Fruit fly (Drosophila melanogaster): ENCODE data around the gene CG2100.

The CG2100 gene

dm6 chr3R:5736305-5736869 lies at the start of gene CG2100, which contains the start of gene CG1236:
TSS of gene CG2100 (minus strand) at chr3R:5736355.
TSS of gene CG1236 (plus strand) at chr3R:5736748.
- TF ChIP-seq CG13894 (tag; optimal IDR thresholded peaks at IDR 0.05) (no peak), gem (tag; optimal IDR thresholded peaks at IDR 0.05) (peak; percentile 95), CG11723 (GFP tag; optimal IDR thresholded peaks at IDR 0.05) (peak; percentile 76), CG16815 (GFP tag; optimal IDR thresholded peaks at IDR 0.05) (peak; percentile 80), zfh1 (GFP tag; IDR thresholded peaks at IDR 0.05) (peak; percentile 71; the same call in 2 of the 3 replicates), tin (GFP tag; optimal IDR thresholded peaks at IDR 0.05) (peak; percentile 82), ham (GFP tag; IDR thresholded peaks at IDR 0.05) (no peak), CG2120 (GFP tag; optimal IDR thresholded peaks at IDR 0.05) (peak; percentile 72), Rx (GFP tag; IDR thresholded peaks at IDR 0.05) (0 out of 2 replicates have a peak, but pooled peaks have one; percentile 49), caup (GFP tag; optimal IDR thresholded peaks at IDR 0.05; ENCODE audit: severe bottlenecking) (peak; percentile 88), C15 (GFP tag; IDR thresholded peaks at IDR 0.05) (0 out of 3 replicates have a peak, but pooled peaks have one; percentile 29), zfh2 (GFP tag; optimal IDR thresholded peaks at IDR 0.05) (peak; percentile 30), tap (tag; optimal IDR thresholded peaks at IDR 0.05) (peak; percentile 81), gcm (GFP tag; optimal IDR thresholded peaks at IDR 0.05) (peak; percentile 89), vnd (GFP tag; IDR thresholded peaks at IDR 0.05; ENCODE audit: partially characterized antibody) (no peak), jing (GFP tag; optimal IDR thresholded peaks at IDR 0.05) (peak; percentile 52), CG18764 (GFP tag; optimal IDR thresholded peaks at IDR 0.05) (peak; percentile 64), CG12299 (tag; optimal IDR thresholded peaks at IDR 0.05) (peak; percentile 63), luna (GFP tag; optimal IDR thresholded peaks at IDR 0.05) (no peak), Lim3 (GFP tag; IDR thresholded peaks at IDR 0.05) (no peak), ERR (GFP tag; optimal IDR thresholded peaks at IDR 0.05) (no peak), sens-2 (GFP tag; IDR thresholded peaks at IDR 0.05) (no peak; the same call in 1 of the 2 replicates), vvl (GFP tag; IDR thresholded peaks at IDR 0.05) (peak; percentile 76; the same call in 1 of the 2 replicates), bbx (GFP tag; IDR thresholded peaks at IDR 0.05; ENCODE audit: partially characterized antibody) (no peak), ci (GFP tag; IDR thresholded peaks at IDR 0.05) (no peak; the same call in 2 of the 3 replicates), CG30403 (GFP tag; optimal IDR thresholded peaks at IDR 0.05) (peak; percentile 84), CG14965 (GFP tag; optimal IDR thresholded peaks at IDR 0.05; ENCODE audit: borderline replicate concordance) (no peak), gcm2 (GFP tag; optimal IDR thresholded peaks at IDR 0.05) (peak; percentile 13), CG4730 (GFP tag; IDR thresholded peaks at IDR 0.05) (peak; percentile 66), MTF-1 (GFP tag; optimal IDR thresholded peaks at IDR 0.05; ENCODE audit: borderline replicate concordance) (peak; percentile 1), Vsx1 (GFP tag; optimal IDR thresholded peaks at IDR 0.05) (no peak), CG43689 (GFP tag; IDR thresholded peaks at IDR 0.05) (no peak), pum (GFP tag; optimal IDR thresholded peaks at IDR 0.05) (peak; percentile 32), Kr (GFP tag; optimal IDR thresholded peaks at IDR 0.05) (no peak), Taf1 (GFP tag; IDR thresholded peaks at IDR 0.05) (0 out of 2 replicates have a peak, but pooled peaks have one; percentile 16), pho (GFP tag; optimal IDR thresholded peaks at IDR 0.05) (peak; percentile 32), CG3847 (GFP tag; IDR thresholded peaks at IDR 0.05) (peak; percentile 63), unc-4 (GFP tag; IDR thresholded peaks at IDR 0.05; ENCODE audit: partially characterized antibody) (no peak), croc (GFP tag; conservative IDR thresholded peaks at IDR 0.05) (peak; percentile 65), ara (GFP tag; IDR thresholded peaks at IDR 0.05) (peak; percentile 50; the same call in 1 of the 2 replicates), vfl (GFP tag; optimal IDR thresholded peaks at IDR 0.05) (peak; percentile 20), CG12236 (GFP tag; optimal IDR thresholded peaks at IDR 0.05) (no peak), CG8924 (tag; optimal IDR thresholded peaks at IDR 0.05) (peak; percentile 94), dpn (GFP tag; optimal IDR thresholded peaks at IDR 0.05) (peak; percentile 51 to 84), CG12659 (GFP tag; optimal IDR thresholded peaks at IDR 0.05) (peak; percentile 93), fu2 (GFP tag; optimal IDR thresholded peaks at IDR 0.05) (no peak), dm (GFP tag; optimal IDR thresholded peaks at IDR 0.05) (no peak), Eip74EF (GFP tag; optimal IDR thresholded peaks at IDR 0.05) (peak in 1 of 2 experiments; percentile 83), CG13624 (GFP tag; optimal IDR thresholded peaks at IDR 0.05) (peak; percentile 44), CG13296 (GFP tag; optimal IDR thresholded peaks at IDR 0.05) (peak; percentile 82)

Measured in whole organism, embryonic.